Fruit fly (Drosophila melanogaster): ENCODE data around the gene CG7906.

CG7906 gene

DNA sequence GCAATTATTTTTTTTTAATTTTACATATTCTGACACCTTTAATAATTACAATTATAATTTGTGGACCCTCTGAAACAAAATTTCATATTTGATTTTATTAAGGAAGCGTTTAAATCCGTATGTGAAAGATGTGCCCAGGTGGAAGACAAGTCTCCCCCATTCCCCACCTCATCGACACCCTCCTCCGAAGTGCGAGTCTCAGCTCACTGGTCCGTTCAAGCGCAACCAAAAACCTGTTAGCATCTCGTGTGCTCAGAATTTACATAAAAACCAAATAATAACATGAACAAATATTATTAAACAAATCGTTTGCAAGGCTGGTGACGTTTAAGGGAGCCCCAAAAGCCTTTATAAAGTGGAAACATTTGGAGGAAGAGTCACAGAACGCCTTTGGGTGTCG is at the start of gene CG7906:
Gene CG7906 (plus strand): TSS at position 301 of the 400 bp plus-strand sequence.
- no peak for TF ChIP-seq CG1621 (tag; optimal IDR thresholded peaks at IDR 0.05)
- no peak for TF ChIP-seq CG15336 (GFP tag; IDR thresholded peaks at IDR 0.05)
- no peak for TF ChIP-seq Blimp-1 (GFP tag; optimal IDR thresholded peaks at IDR 0.05)
- TF ChIP-seq CG6792 (GFP tag; optimal IDR thresholded peaks at IDR 0.05) = no peak
- no peak for TF ChIP-seq CG3032 (tag; optimal IDR thresholded peaks at IDR 0.05)
- no peak for TF ChIP-seq CG6808 (GFP tag; optimal IDR thresholded peaks at IDR 0.05)
- no peak for TF ChIP-seq Hr38 (GFP tag; optimal IDR thresholded peaks at IDR 0.05)
- TF ChIP-seq dsx (GFP tag; optimal IDR thresholded peaks at IDR 0.05; ENCODE audit: poor library complexity, severe bottlenecking) = no peak
- no peak for TF ChIP-seq achi (GFP tag; optimal IDR thresholded peaks at IDR 0.05)
- no peak for TF ChIP-seq CG31627 (GFP tag; optimal IDR thresholded peaks at IDR 0.05)
- no peak for TF ChIP-seq CG7368 (GFP tag; optimal IDR thresholded peaks at IDR 0.05)

DNA sequence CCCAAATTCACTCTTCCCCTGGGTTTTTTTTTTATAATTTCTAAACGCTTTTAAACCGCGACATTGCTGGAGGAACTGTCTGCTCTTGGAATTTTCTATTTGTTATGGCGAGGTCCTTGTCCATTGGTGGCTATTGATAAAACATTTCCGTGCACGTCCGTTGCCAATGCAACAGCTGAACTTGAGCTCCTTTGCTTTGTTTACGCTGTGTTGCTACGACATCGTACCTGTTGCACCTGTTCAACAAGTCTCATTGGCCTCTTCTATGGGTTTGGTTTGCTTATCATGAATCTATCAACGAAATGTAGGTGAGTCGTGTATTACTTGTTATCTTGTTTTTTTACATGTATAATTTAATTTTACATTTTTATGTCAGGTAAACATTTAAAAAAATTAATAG is 47.0 kb upstream of the CG7906 start, which contains the start of gene nan:
Gene nan (minus strand): TSS at position 218 of the 400 bp plus-strand sequence.
- TF ChIP-seq fkh (GFP tag; optimal IDR thresholded peaks at IDR 0.05) = no peak
- no peak for TF ChIP-seq Eip75B (GFP tag; optimal IDR thresholded peaks at IDR 0.05)
- no peak for TF ChIP-seq CG6276 (GFP tag; optimal IDR thresholded peaks at IDR 0.05)
- no peak for TF ChIP-seq CG10631 (GFP tag; optimal IDR thresholded peaks at IDR 0.05)
- TF ChIP-seq CG3919 (GFP tag; optimal IDR thresholded peaks at IDR 0.05) = no peak
- no peak for TF ChIP-seq svp (GFP tag)

DNA sequence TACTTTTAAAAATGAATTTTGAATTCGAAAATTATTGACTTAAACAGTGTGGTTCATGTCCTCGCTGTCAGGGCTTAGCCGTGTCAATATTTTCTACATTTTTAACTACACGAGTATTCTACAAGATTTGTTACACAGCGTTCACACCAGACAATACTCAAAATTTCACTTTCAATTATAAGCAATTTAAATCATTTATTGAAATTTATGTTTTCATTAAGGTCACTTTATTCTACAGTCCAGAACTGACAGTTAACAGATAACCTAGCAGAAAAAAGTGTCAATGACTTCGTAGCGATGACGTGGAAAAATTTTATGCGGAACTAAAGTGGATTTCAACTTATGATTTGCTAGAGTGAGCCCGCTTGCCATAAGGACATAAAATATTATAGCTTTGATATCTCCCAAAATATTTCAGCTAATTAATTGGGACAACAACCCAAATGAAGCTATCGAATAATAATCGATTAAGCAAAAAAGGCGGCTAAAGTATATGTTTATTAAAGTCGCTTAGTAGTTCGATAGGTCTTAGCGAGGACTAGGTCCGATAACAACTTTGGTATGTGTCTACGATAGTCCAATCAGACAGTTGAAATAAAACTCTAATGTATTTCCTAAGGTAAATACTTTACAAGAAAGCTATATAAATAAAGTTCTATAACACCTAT is 46.3 kb upstream of the CG7906 start:
- TF ChIP-seq CG8319 (GFP tag; optimal IDR thresholded peaks at IDR 0.05) (no peak), CG7368 (GFP tag; optimal IDR thresholded peaks at IDR 0.05) (peak; percentile 37), Ets21C (GFP tag; optimal IDR thresholded peaks at IDR 0.05) (no peak), Sox102F (GFP tag; optimal IDR thresholded peaks at IDR 0.05) (no peak), Gug (GFP tag; IDR thresholded peaks at IDR 0.05) (peak; percentile 59), OdsH (GFP tag; optimal IDR thresholded peaks at IDR 0.05) (peak; percentile 36), Hr4 (GFP tag; optimal IDR thresholded peaks at IDR 0.05) (no peak), CG3032 (tag; optimal IDR thresholded peaks at IDR 0.05) (no peak), CG15336 (GFP tag; IDR thresholded peaks at IDR 0.05) (peak; percentile 84), CG32006 (GFP tag; optimal IDR thresholded peaks at IDR 0.05) (peak; percentile 43), fd85E (GFP tag; optimal IDR thresholded peaks at IDR 0.05) (no peak), eg (GFP tag; IDR thresholded peaks at IDR 0.05) (peak; percentile 81), vri (GFP tag; optimal IDR thresholded peaks at IDR 0.05) (no peak), acj6 (GFP tag; optimal IDR thresholded peaks at IDR 0.05) (no peak), CG6276 (GFP tag; optimal IDR thresholded peaks at IDR 0.05) (no peak), CG31627 (GFP tag; optimal IDR thresholded peaks at IDR 0.05) (peak; percentile 34), CG6808 (GFP tag; optimal IDR thresholded peaks at IDR 0.05) (no peak), net (GFP tag; optimal IDR thresholded peaks at IDR 0.05) (peak; percentile 32), Sox15 (GFP tag; optimal IDR thresholded peaks at IDR 0.05) (no peak), spab (GFP tag; optimal IDR thresholded peaks at IDR 0.05) (no peak), fd59A (GFP tag; optimal IDR thresholded peaks at IDR 0.05) (no peak), cyc (GFP tag; optimal IDR thresholded peaks at IDR 0.05) (peak; percentile 70), Eip75B (GFP tag; optimal IDR thresholded peaks at IDR 0.05) (no peak), CG10631 (GFP tag; optimal IDR thresholded peaks at IDR 0.05) (no peak), svp (GFP tag) (peak; percentile 15), CG6792 (GFP tag; optimal IDR thresholded peaks at IDR 0.05) (no peak), dac (GFP tag; optimal IDR thresholded peaks at IDR 0.05) (no peak), CG16779 (tag; optimal IDR thresholded peaks at IDR 0.05) (no peak), fkh (GFP tag; optimal IDR thresholded peaks at IDR 0.05) (no peak), Hr39 (GFP tag; optimal IDR thresholded peaks at IDR 0.05) (peak; percentile 47), CG9139 (GFP tag; optimal IDR thresholded peaks at IDR 0.05) (no peak), CG6163 (GFP tag; IDR thresholded peaks at IDR 0.05) (peak; percentile 86), CG1621 (tag; optimal IDR thresholded peaks at IDR 0.05) (no peak), CG34406 (GFP tag; optimal IDR thresholded peaks at IDR 0.05) (no peak), CG11762 (GFP tag; optimal IDR thresholded peaks at IDR 0.05; ENCODE audit: insufficient read depth) (peak; percentile 35), Eip93F (GFP tag; optimal IDR thresholded peaks at IDR 0.05) (no peak), Ets96B (tag; optimal IDR thresholded peaks at IDR 0.05) (no peak), CG8632 (GFP tag; optimal IDR thresholded peaks at IDR 0.05) (peak; percentile 10), achi (GFP tag; optimal IDR thresholded peaks at IDR 0.05) (peak; percentile 11), pdm3 (GFP tag; optimal IDR thresholded peaks at IDR 0.05) (peak; percentile 54), Smox (GFP tag; optimal IDR thresholded peaks at IDR 0.05) (peak; percentile 8)
